Worm (Caenorhabditis elegans): Measurements from ENCODE around the gene Y17G9A.4.

The Y17G9A.4 gene

DNA sequence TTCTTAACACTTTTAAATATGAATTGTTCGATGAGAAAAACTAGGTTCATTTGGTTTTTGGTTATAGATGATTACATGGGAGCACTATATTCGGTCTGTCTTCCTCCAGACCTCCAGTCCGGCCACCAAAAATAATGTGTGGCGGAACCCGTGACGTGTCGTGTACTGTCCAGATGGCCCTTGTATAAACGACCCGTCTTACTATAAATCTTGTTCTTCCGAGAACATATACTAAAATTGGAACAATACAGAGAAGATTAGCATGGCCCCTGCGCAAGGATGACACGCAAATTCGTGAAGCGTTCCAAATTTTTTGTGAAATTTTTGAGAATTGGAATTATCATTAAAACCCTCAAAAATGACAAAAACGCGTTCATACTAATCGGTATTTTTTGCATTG is 5.2 kb upstream of the Y17G9A.4 start:
- TF ChIP-seq W03F9.2 (tag; optimal IDR thresholded peaks at IDR 0.05) (no peak), him-1 (tag; optimal IDR thresholded peaks at IDR 0.05) (no peak), dao-5 (tag; optimal IDR thresholded peaks at IDR 0.05) (no peak)

DNA sequence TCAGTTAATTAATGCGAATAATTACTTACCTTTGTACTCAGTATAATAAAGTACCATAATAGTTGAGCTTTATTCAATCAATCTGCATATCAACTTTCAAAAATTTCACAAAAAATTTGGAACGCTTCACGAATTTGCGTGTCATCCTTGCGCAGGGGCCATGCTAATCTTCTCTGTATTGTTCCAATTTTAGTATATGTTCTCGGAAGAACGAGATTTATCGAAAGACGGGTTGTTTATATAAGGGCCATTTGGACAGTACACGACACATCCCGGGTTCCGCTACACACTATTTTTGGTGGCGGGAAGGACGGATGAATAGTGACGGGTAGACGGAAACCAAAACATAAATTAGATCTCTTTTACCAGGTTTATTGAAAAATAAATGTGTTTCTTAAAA is 3.2 kb upstream of the Y17G9A.4 start:
- no peak for TF ChIP-seq dao-5 (tag; optimal IDR thresholded peaks at IDR 0.05)
- TF ChIP-seq W03F9.2 (tag; optimal IDR thresholded peaks at IDR 0.05), result no peak
- TF ChIP-seq him-1 (tag; optimal IDR thresholded peaks at IDR 0.05), result no peak

DNA sequence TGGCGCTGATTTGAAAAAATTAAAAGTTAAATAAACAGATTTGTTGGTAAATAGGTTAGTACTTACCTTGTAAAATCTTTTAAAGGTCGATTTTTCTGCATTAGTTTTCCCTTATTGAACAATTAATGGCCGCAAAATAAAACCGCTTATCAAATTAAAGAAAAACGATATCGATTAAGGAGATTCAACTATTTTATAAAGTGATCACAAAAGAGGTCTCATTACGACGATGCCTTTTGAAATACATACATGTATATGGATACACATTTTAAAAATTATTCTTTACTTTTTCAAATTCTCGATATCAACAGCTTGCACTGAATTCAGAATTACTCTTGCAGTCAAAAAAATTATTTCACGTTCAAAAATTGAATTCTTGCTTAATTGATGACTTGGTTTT is 2.8 kb downstream of the Y17G9A.4 start, which contains the start of gene Y17G9A.3:
Gene Y17G9A.3, minus strand, starts transcription at position 101 of the 400 bp plus-strand sequence.
- TF ChIP-seq W03F9.2 (tag; optimal IDR thresholded peaks at IDR 0.05) (no peak), him-1 (tag; optimal IDR thresholded peaks at IDR 0.05) (no peak), dao-5 (tag; optimal IDR thresholded peaks at IDR 0.05) (no peak)

ce11 chrIV:4856195-4856594 is 5.2 kb downstream of the Y17G9A.4 start, which contains the start of gene Y17G9A.2:
Y17G9A.2 (minus strand) TSS chrIV:4856295.
- TF ChIP-seq him-1 (tag; optimal IDR thresholded peaks at IDR 0.05), result no peak

- TF ChIP-seq W03F9.2 (tag; optimal IDR thresholded peaks at IDR 0.05) (no peak), dao-5 (tag; optimal IDR thresholded peaks at IDR 0.05) (no peak), him-1 (tag; optimal IDR thresholded peaks at IDR 0.05) (no peak)
Measured at ce11 chrIV:4846793-4847192, 14.6 kb downstream of the Y17G9A.4 start, which contains the start of gene tat-2. tat-2 (minus strand) TSS chrIV:4846893.

- TF ChIP-seq dao-5 (tag; optimal IDR thresholded peaks at IDR 0.05), result no peak
- TF ChIP-seq him-1 (tag; optimal IDR thresholded peaks at IDR 0.05), result no peak
- TF ChIP-seq W03F9.2 (tag; optimal IDR thresholded peaks at IDR 0.05), result no peak
Measured at ce11 chrIV:4842030-4842429, 19.3 kb downstream of the Y17G9A.4 start.

DNA sequence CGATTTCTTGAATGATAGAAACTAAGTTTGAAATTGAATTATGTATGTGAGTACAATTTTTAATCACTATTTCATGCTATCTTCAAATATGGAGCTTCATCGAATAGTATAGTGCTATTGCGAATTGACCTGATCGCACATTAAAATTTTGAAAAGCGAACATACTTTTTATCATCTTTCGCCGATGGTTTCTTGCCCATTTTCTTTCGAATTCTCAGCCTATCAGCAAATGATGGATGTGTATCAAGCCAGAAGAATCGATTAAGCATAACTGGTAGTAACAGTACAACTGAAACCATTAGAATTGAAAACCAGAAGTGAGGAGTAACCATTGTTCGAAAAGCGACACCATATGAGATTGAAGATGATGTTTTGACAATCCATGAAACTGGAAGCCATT is 31.7 kb downstream of the Y17G9A.4 start:
- no peak for TF ChIP-seq W03F9.2 (tag; optimal IDR thresholded peaks at IDR 0.05)
- TF ChIP-seq dao-5 (tag; optimal IDR thresholded peaks at IDR 0.05), result no peak
- TF ChIP-seq him-1 (tag; optimal IDR thresholded peaks at IDR 0.05), result no peak

- TF ChIP-seq dao-5 (tag; optimal IDR thresholded peaks at IDR 0.05) (no peak), W03F9.2 (tag; optimal IDR thresholded peaks at IDR 0.05) (no peak), him-1 (tag; optimal IDR thresholded peaks at IDR 0.05) (no peak)
Measured at ce11 chrIV:4827219-4827618, 34.1 kb downstream of the Y17G9A.4 start, which contains the start of gene mpz-4. mpz-4 (minus strand) TSS chrIV:4827319.

ce11 chrIV:4821843-4822242 is 39.5 kb downstream of the Y17G9A.4 start:
- TF ChIP-seq dao-5 (tag; optimal IDR thresholded peaks at IDR 0.05), result no peak
- no peak for TF ChIP-seq W03F9.2 (tag; optimal IDR thresholded peaks at IDR 0.05)
- no peak for TF ChIP-seq him-1 (tag; optimal IDR thresholded peaks at IDR 0.05)

DNA sequence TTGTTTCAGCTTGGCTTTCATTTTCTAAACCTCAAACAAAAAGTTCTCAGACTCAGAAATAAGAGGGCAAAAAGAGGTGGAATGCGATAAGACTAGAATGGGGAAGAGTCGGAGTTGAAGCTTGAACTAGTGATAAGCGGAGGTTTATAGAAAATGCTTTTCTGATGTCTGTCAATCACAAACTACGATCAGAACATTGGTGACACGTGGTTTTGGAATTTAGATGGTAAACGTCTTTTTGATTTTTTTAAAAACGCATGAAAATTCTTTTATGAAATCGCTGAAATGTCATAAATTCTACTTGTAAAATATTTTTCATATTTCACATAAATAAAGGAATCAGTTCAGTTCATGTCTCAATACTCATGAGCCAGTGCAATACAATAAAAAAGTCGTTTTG is 40.3 kb downstream of the Y17G9A.4 start, which contains the start of gene H06H21.8:
Gene H06H21.8, minus strand, starts transcription at position 78 of the 400 bp plus-strand sequence.
- no peak for TF ChIP-seq W03F9.2 (tag; optimal IDR thresholded peaks at IDR 0.05)
- TF ChIP-seq him-1 (tag; optimal IDR thresholded peaks at IDR 0.05), result no peak
- no peak for TF ChIP-seq dao-5 (tag; optimal IDR thresholded peaks at IDR 0.05)

ce11 chrIV:4814185-4814584 is 47.2 kb downstream of the Y17G9A.4 start, which contains the start of gene srw-94:
srw-94 (plus strand) TSS chrIV:4814485.
- TF ChIP-seq W03F9.2 (tag; optimal IDR thresholded peaks at IDR 0.05) (no peak), him-1 (tag; optimal IDR thresholded peaks at IDR 0.05) (no peak), dao-5 (tag; optimal IDR thresholded peaks at IDR 0.05) (no peak)

ce11 chrIV:4811863-4812262 is 49.5 kb downstream of the Y17G9A.4 start, which contains the start of gene srw-95:
srw-95 (plus strand) TSS chrIV:4812075.
- TF ChIP-seq W03F9.2 (tag; optimal IDR thresholded peaks at IDR 0.05), result no peak
- no peak for TF ChIP-seq dao-5 (tag; optimal IDR thresholded peaks at IDR 0.05)

- TF ChIP-seq W03F9.2 (tag; optimal IDR thresholded peaks at IDR 0.05) (peak; percentile 91), dao-5 (tag; optimal IDR thresholded peaks at IDR 0.05) (no peak)
Measured at ce11 chrIV:4810377-4810984, 50.9 kb downstream of the Y17G9A.4 start, which contains the start of gene eif-1.A. eif-1.A (plus strand) TSS chrIV:4810934.

Measured in whole organism, L4/young adult.